Fruit fly (Drosophila melanogaster) whole organism, adult: ENCODE measurements around the gene CG11698.
A peak's percentile ranks its signal among the peaks of the same experiment; 100 is the strongest.

Experiments
- CG11617 ChIP-seq: fragments of 200-800 bp; sonication (Bioruptor generic); optimal IDR thresholded peaks from 2 replicates; lab custom pipeline; 2017; ENCODE audit warnings: mild to moderate bottlenecking, missing biosample characterization, missing genetic modification reagents, missing genetic modification characterization
- CG12768 ChIP-seq: fragments of 200-800 bp; sonication (Bioruptor generic); optimal IDR thresholded peaks from 2 replicates; lab custom pipeline; 2017; ENCODE audit warnings: missing biosample characterization, missing genetic modification characterization, mild to moderate bottlenecking, moderate library complexity, missing genetic modification reagents
- CG14711 ChIP-seq: fragments of 200-800 bp; sonication (Bioruptor generic); optimal IDR thresholded peaks from 2 replicates; lab custom pipeline; 2018; ENCODE audit warnings: missing biosample characterization, mild to moderate bottlenecking, missing genetic modification characterization, moderate library complexity
- CG1620 ChIP-seq: fragments of 200-800 bp; sonication (Bioruptor generic); optimal IDR thresholded peaks from 2 replicates; lab custom pipeline; 2016; ENCODE audit warnings: missing biosample characterization, missing genetic modification characterization
- CG33017 ChIP-seq: fragments of 200-800 bp; sonication (Bioruptor generic); optimal IDR thresholded peaks from 2 replicates; lab custom pipeline; 2018; ENCODE audit warnings: missing biosample characterization, mild to moderate bottlenecking, missing genetic modification characterization, moderate library complexity
- CG5204 ChIP-seq: fragments of 200-800 bp; sonication (Bioruptor generic); optimal IDR thresholded peaks from 2 replicates; lab custom pipeline; 2016; ENCODE audit warnings: missing biosample characterization, missing genetic modification characterization
- CG7045 ChIP-seq: fragments of 200-800 bp; sonication (Bioruptor generic); optimal IDR thresholded peaks from 2 replicates; lab custom pipeline; 2017; ENCODE audit warnings: missing biosample characterization, mild to moderate bottlenecking, missing genetic modification characterization
- CG7101 ChIP-seq: fragments of 200-800 bp; sonication (Bioruptor generic); optimal IDR thresholded peaks from 2 replicates; lab custom pipeline; 2018; ENCODE audit warnings: missing biosample characterization, mild to moderate bottlenecking, missing genetic modification characterization, moderate library complexity
- Clk ChIP-seq: fragments of 200-800 bp; sonication (Bioruptor generic); optimal IDR thresholded peaks from 2 replicates; lab custom pipeline; 2017; ENCODE audit warnings: missing biosample characterization, missing genetic modification characterization
- Crg-1 ChIP-seq: fragments of 200-800 bp; sonication (Bioruptor generic); optimal IDR thresholded peaks from 2 replicates; lab custom pipeline; 2016; ENCODE audit warnings: missing biosample characterization, missing genetic modification characterization
- Hr96 ChIP-seq: fragments of 200-800 bp; sonication (Bioruptor generic); optimal IDR thresholded peaks from 2 replicates; lab custom pipeline; 2016; ENCODE audit warnings: missing biosample characterization, missing genetic modification characterization
- Mnt ChIP-seq: fragments of 200-800 bp; sonication (Bioruptor generic); optimal IDR thresholded peaks from 2 replicates; lab custom pipeline; 2016; ENCODE audit warnings: missing biosample characterization, mild to moderate bottlenecking, missing genetic modification characterization
- bab1 ChIP-seq: fragments of 200-800 bp; sonication (Bioruptor generic); optimal IDR thresholded peaks from 3 replicates; lab custom pipeline; 2019; ENCODE audit warnings: missing biosample characterization, mild to moderate bottlenecking, missing genetic modification characterization, moderate library complexity
- cic ChIP-seq: fragments of 200-800 bp; sonication (Bioruptor generic); optimal IDR thresholded peaks from 2 replicates; lab custom pipeline; 2017; ENCODE audit warnings: missing biosample characterization, mild to moderate bottlenecking, missing genetic modification characterization, moderate library complexity
- cnc ChIP-seq, 2 experiments: fragments of >200 bp; optimal IDR thresholded peaks; 2 replicates each; lab custom pipeline; 2017
- kay ChIP-seq: fragments of 200-800 bp; sonication (Bioruptor generic); peaks from one replicate; lab custom pipeline; 2016; ENCODE audit warnings: missing biosample characterization, missing genetic modification characterization, borderline replicate concordance
- ovo ChIP-seq: fragments of 200-800 bp; sonication (Bioruptor generic); optimal IDR thresholded peaks from 2 replicates; lab custom pipeline; 2016; ENCODE audit warnings: missing biosample characterization, missing genetic modification characterization
- pad ChIP-seq: fragments of 200-800 bp; sonication (Bioruptor generic); optimal IDR thresholded peaks from 3 replicates; lab custom pipeline; 2017; ENCODE audit warnings: missing biosample characterization, missing genetic modification characterization, mild to moderate bottlenecking, moderate library complexity, missing genetic modification reagents
- tj ChIP-seq: fragments of 200-800 bp; sonication (Bioruptor generic); optimal IDR thresholded peaks from 3 replicates; lab custom pipeline; 2017; ENCODE audit warnings: missing biosample characterization, mild to moderate bottlenecking, missing genetic modification characterization, moderate library complexity
- toe ChIP-seq: fragments of 200-800 bp; sonication (Bioruptor generic); optimal IDR thresholded peaks from 2 replicates; lab custom pipeline; 2016; ENCODE audit warnings: missing biosample characterization, missing genetic modification characterization

The CG11698 gene

DNA sequence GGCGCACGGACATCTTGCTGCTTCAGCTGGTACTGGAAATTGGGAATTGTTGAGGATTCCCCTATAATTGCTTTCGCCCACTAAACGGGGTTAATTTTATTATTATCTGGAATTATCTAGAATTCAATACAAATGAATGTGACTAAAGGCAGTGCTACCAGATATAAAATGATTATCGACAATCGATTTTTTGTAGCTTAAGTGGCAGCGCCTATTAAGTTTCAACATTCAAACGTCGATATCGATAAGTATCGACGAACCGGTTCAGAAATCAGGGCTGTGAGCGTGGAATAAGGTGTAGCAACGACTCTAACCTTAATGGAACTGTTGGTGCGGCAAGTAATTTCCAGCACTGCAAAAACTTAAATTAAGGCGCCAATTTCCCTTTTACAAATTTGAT, 6.9 kb upstream of the CG11698 start, which contains the start of gene Sgt1:
Gene Sgt1 (minus strand): TSS at position 165 of the 400 bp plus-strand sequence.
- TF ChIP-seq kay (GFP tag; lab: Kevin White, UChicago) (no peak), Clk (GFP tag; lab: Kevin White, UChicago) (peak; percentile 41), cnc (optimal IDR thresholded peaks at IDR 0.05; lab: Kevin White, UChicago) (no peak), bab1 (peak; percentile 53), CG12768 (peak; percentile 34), CG7045 (no peak), CG14711 (peak; percentile 1), tj (GFP tag; lab: Kevin White, UChicago) (no peak), Hr96 (no peak), pad (no peak), CG11617 (GFP tag; lab: Kevin White, UChicago) (peak; percentile 11), Crg-1 (GFP tag; lab: Kevin White, UChicago) (peak; percentile 74), Mnt (GFP tag; lab: Kevin White, UChicago) (peak; percentile 66), CG33017 (peak; percentile 29), CG1620 (GFP tag; lab: Kevin White, UChicago) (peak; percentile 76), ovo (GFP tag; lab: Kevin White, UChicago) (peak; percentile 21), cic (peak; percentile 64), CG7101 (tag; lab: Kevin White, UChicago) (peak; percentile 64), CG5204 (GFP tag; lab: Kevin White, UChicago) (no peak), toe (GFP tag; lab: Kevin White, UChicago) (peak; percentile 64)

DNA sequence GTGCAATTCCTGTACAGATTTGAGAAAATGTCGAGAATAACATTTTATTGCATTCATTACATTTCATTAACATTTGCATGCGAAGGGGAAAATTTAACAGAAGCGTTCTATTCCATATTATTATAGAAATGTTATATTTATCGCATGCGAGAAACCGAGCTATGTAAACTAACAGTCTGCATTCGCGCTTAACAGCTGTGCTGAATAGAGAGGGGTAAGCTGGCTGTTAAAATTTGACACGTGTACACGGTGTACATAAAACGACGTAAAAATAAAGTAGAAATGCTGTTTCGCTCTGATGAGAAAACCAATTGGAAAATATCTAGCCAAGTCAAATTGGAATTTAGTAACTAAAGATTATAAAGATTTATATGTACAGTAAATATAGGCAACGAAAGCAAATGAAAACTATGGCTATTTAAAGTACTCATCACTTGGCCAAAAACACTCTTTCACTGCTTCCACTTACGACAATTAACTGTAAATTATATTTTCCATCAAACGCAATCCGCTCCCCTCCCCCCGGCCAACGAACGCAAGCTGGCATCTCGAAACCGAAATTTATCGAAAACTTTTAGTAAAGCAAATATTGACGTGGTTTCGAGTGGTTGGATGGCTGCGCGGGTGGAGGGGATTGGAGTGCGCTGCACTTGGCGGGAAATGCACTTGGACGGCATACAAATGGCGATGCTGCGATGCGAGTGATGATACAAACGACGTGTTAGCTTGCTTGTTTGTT, 5.6 kb upstream of the CG11698 start:
- no peak for TF ChIP-seq toe (GFP tag; lab: Kevin White, UChicago)
- peak; percentile 2 for TF ChIP-seq CG12768
- no peak for TF ChIP-seq cnc (optimal IDR thresholded peaks at IDR 0.05; lab: Kevin White, UChicago)
- peak; percentile 99 for TF ChIP-seq pad

DNA sequence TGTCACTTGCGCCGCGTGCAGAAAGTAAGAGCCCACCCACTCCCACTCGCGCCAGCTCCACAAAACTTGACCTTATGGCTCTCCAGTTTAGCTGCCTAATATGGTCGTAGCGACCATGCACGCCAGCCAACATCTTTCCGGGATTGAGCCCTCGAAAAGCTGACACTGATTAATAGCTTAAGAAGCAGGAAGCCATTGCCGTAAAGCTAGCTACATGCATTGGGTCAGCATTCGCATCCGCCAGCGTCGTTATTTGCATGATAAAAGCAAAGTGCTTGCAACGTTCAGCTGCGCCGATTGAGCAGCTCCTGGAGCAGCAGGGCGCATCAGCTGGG, 5.1 kb upstream of the CG11698 start:
- TF ChIP-seq kay (GFP tag; lab: Kevin White, UChicago) (no peak), Clk (GFP tag; lab: Kevin White, UChicago) (no peak), CG12768 (no peak), Crg-1 (GFP tag; lab: Kevin White, UChicago) (no peak), Hr96 (no peak), toe (GFP tag; lab: Kevin White, UChicago) (no peak), CG14711 (no peak), CG7101 (tag; lab: Kevin White, UChicago) (no peak), cnc (optimal IDR thresholded peaks at IDR 0.05; lab: Kevin White, UChicago) (no peak), cic (no peak), ovo (GFP tag; lab: Kevin White, UChicago) (no peak), bab1 (no peak), CG11617 (GFP tag; lab: Kevin White, UChicago) (no peak), pad (no peak)

DNA sequence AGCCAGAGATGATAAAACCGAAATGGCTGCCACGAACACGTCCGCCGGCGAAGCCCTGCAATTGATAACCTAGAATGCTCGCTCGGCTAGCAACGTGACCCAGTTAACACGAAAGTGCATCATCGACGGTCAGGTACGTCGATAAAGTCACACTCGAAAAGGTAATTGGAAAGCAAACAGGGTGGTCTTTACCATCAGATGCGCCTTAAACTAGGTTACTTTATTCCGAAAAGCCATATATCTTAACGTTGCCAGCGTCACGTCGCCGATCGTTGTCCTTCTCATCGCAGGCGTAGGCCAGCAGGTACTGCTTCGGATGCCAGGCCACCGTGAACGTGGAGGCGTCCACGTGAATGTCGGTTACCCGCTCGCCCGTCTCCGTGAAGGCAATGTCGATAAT, 4.7 kb upstream of the CG11698 start:
- no peak for TF ChIP-seq Clk (GFP tag; lab: Kevin White, UChicago)

DNA sequence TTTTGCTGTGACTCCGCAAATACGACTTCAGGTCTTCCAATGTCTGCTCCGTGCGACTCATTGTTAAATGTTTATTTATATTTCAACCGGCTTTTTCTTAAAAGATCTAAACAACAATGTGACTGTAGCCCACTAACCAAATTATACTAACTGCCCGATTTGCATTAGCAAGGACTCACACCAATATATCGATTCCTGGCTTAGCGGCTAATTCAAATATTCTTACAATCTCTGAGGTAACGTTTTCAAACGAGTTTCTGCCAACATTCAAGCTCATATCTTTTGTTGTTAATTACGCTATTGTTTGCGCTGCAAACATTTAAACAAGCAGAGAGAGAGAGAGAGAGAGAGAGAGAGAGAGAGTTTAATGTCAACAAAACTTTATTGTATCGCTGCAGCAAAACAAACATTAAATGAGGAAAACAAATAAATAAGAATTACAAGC, 3.5 kb upstream of the CG11698 start, which contains the start of gene tex:
Gene tex (minus strand): TSS at position 131 of the 445 bp plus-strand sequence.
- no peak for TF ChIP-seq Mnt (GFP tag; lab: Kevin White, UChicago)
- TF ChIP-seq cic, result peak; percentile 24
- TF ChIP-seq CG5204 (GFP tag; lab: Kevin White, UChicago), result no peak
- no peak for TF ChIP-seq CG14711

DNA sequence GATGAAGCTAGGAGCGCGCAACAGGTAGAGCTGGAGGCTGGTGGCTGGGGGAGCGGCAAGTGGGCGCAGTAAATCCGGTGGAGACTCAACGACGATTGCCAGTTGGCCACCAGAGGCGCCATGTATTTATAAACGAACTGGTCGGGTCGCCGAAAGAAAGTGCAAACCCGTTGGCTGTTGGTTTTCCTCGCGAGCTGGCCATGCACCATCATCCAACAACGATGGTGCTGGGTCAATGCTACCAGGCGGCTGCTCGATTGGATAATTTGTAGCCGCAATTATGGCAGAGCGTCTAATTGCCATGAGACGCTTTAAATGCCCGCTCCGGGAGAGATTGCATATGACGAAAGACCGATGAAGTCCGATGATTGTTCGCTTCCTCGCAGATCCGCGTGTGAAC, 1.3 kb upstream of the CG11698 start, which contains the start of gene CG11693:
Gene CG11693 (minus strand): TSS at position 101 of the 400 bp plus-strand sequence.
- TF ChIP-seq Crg-1 (GFP tag; lab: Kevin White, UChicago), result no peak
- no peak for TF ChIP-seq CG7101 (tag; lab: Kevin White, UChicago)
- TF ChIP-seq tj (GFP tag; lab: Kevin White, UChicago), result no peak
- TF ChIP-seq toe (GFP tag; lab: Kevin White, UChicago), result no peak
- no peak for TF ChIP-seq ovo (GFP tag; lab: Kevin White, UChicago)
- no peak for TF ChIP-seq Hr96
- no peak for TF ChIP-seq Mnt (GFP tag; lab: Kevin White, UChicago)
- TF ChIP-seq CG14711, result no peak
- TF ChIP-seq CG12768, result no peak

DNA sequence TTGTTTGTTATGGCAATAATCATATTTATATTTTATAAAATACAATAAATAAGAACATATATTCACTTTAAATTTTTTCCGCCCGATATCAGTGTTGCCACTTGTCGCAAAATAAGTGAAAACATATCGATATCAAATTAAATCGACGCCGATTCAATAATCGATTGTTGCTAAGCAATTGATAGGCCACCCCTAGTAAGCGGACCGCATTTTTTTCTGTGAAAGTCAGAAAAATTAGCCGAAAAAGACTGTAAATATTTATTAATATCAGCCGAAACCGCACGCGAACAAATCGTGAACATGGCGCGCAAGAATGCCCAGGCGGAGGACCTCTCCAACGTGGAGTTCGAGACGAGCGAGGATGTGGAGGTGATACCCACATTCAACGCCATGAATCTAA, 1.1 kb downstream of the CG11698 start, which contains the start of gene CG7483:
Gene CG7483 (plus strand): TSS at position 171 of the 400 bp plus-strand sequence.
- TF ChIP-seq CG7101 (tag; lab: Kevin White, UChicago), result no peak
- TF ChIP-seq CG12768, result no peak
- TF ChIP-seq toe (GFP tag; lab: Kevin White, UChicago), result no peak
- TF ChIP-seq CG11617 (GFP tag; lab: Kevin White, UChicago), result no peak
- TF ChIP-seq CG1620 (GFP tag; lab: Kevin White, UChicago), result no peak
- no peak for TF ChIP-seq CG5204 (GFP tag; lab: Kevin White, UChicago)
- no peak for TF ChIP-seq Clk (GFP tag; lab: Kevin White, UChicago)
- TF ChIP-seq bab1, result peak; percentile 57
- TF ChIP-seq Crg-1 (GFP tag; lab: Kevin White, UChicago), result no peak
- no peak for TF ChIP-seq cnc (optimal IDR thresholded peaks at IDR 0.05; lab: Kevin White, UChicago)
- no peak for TF ChIP-seq pad
- no peak for TF ChIP-seq ovo (GFP tag; lab: Kevin White, UChicago)
- peak; percentile 17 for TF ChIP-seq Mnt (GFP tag; lab: Kevin White, UChicago)
- no peak for TF ChIP-seq cic
- peak; percentile 72 for TF ChIP-seq CG14711
